Fruit fly (Drosophila melanogaster) whole organism, embryonic: ENCODE measurements around the gene pot.

Source experiments
- Adf1 ChIP-seq: fragments of 200-800 bp; sonication (Bioruptor generic); IDR thresholded peaks from 2 replicates; pipeline ENCODE4 v1.3.6; 2022; ENCODE audit warnings: missing biosample characterization, missing genetic modification characterization
- Atf3 ChIP-seq: fragments of 200-800 bp; sonication (Bioruptor generic); optimal IDR thresholded peaks from 3 replicates; lab custom pipeline; 2016; ENCODE audit warnings: missing biosample characterization, missing genetic modification characterization
- Blimp-1 ChIP-seq: fragments of 200-800 bp; sonication (Bioruptor generic); optimal IDR thresholded peaks from 3 replicates; lab custom pipeline; 2018; ENCODE audit warnings: missing biosample characterization, missing genetic modification characterization, mild to moderate bottlenecking, moderate library complexity, missing genetic modification reagents
- BtbVII ChIP-seq: fragments of 200-800 bp; sonication (Bioruptor generic); optimal IDR thresholded peaks from 3 replicates; lab custom pipeline; 2017; ENCODE audit warnings: missing biosample characterization, mild to moderate bottlenecking, missing genetic modification characterization
- CG10209 ChIP-seq: fragments of 200-800 bp; sonication (Bioruptor generic); optimal IDR thresholded peaks from 3 replicates; lab custom pipeline; 2017; ENCODE audit warnings: missing biosample characterization, mild to moderate bottlenecking, missing genetic modification characterization, missing genetic modification reagents
- CG13123 ChIP-seq: fragments of 200-800 bp; sonication (Bioruptor generic); optimal IDR thresholded peaks from 2 replicates; lab custom pipeline; 2016; ENCODE audit warnings: missing biosample characterization, missing genetic modification characterization
- CG13894 ChIP-seq: fragments of 200-800 bp; sonication (Bioruptor generic); optimal IDR thresholded peaks from 3 replicates; lab custom pipeline; 2018; ENCODE audit warnings: missing biosample characterization, mild to moderate bottlenecking, missing genetic modification characterization, moderate library complexity
- CG14014 ChIP-seq: fragments of 200-800 bp; sonication (Bioruptor generic); IDR thresholded peaks from 2 replicates; pipeline ENCODE4 v1.3.6; 2022; ENCODE audit warnings: missing biosample characterization, missing genetic modification characterization
- CG14441 ChIP-seq: fragments of 200-800 bp; sonication (Bioruptor generic); IDR thresholded peaks from 2 replicates; pipeline ENCODE4 v1.3.6; 2022; ENCODE audit warnings: missing biosample characterization, missing genetic modification characterization
- CG15601 ChIP-seq: fragments of 200-800 bp; sonication (Bioruptor generic); optimal IDR thresholded peaks from 3 replicates; lab custom pipeline; 2019; ENCODE audit warnings: missing biosample characterization, mild to moderate bottlenecking, missing genetic modification characterization, moderate library complexity
- CG17802 ChIP-seq: fragments of 200-800 bp; sonication (Bioruptor generic); optimal IDR thresholded peaks from 2 replicates; lab custom pipeline; 2018; ENCODE audit warnings: missing biosample characterization, mild to moderate bottlenecking, missing genetic modification characterization, moderate library complexity
- CG18599 ChIP-seq: fragments of 200-800 bp; sonication (Bioruptor generic); optimal IDR thresholded peaks from 3 replicates; lab custom pipeline; 2017; ENCODE audit warnings: missing biosample characterization, missing genetic modification characterization, mild to moderate bottlenecking, moderate library complexity, missing genetic modification reagents
- CG2129 ChIP-seq: fragments of 200-800 bp; sonication (Bioruptor generic); IDR thresholded peaks from 2 replicates; pipeline ENCODE4 v1.3.6; 2022; ENCODE audit warnings: missing biosample characterization, missing genetic modification characterization; ENCODE audit not compliant: partially characterized antibody
- CG2678 ChIP-seq: fragments of 200-800 bp; sonication (Bioruptor generic); optimal IDR thresholded peaks from 3 replicates; lab custom pipeline; 2019; ENCODE audit warnings: missing biosample characterization, mild to moderate bottlenecking, missing genetic modification characterization, moderate library complexity
- CG6272 ChIP-seq: fragments of 200-800 bp; sonication (Bioruptor generic); IDR thresholded peaks from 2 replicates; pipeline ENCODE4 v1.3.6; 2022; ENCODE audit warnings: missing biosample characterization, missing genetic modification characterization
- CG6683 ChIP-seq: fragments of 200-800 bp; sonication (Bioruptor generic); optimal IDR thresholded peaks from 2 replicates; lab custom pipeline; 2017; ENCODE audit warnings: missing biosample characterization, mild to moderate bottlenecking, missing genetic modification characterization, missing genetic modification reagents
- CG8281 ChIP-seq: fragments of 200-800 bp; sonication (Bioruptor generic); optimal IDR thresholded peaks from 2 replicates; lab custom pipeline; 2018; ENCODE audit warnings: missing biosample characterization, mild to moderate bottlenecking, missing genetic modification characterization, moderate library complexity
- CG8359 ChIP-seq: fragments of 200-800 bp; sonication (Bioruptor generic); optimal IDR thresholded peaks from 2 replicates; lab custom pipeline; 2017; ENCODE audit warnings: missing biosample characterization, mild to moderate bottlenecking, missing genetic modification characterization, borderline replicate concordance
- D19A ChIP-seq: fragments of 200-800 bp; optimal IDR thresholded peaks from 3 replicates; lab custom pipeline; 2019; ENCODE audit warnings: missing biosample characterization, mild to moderate bottlenecking, missing genetic modification characterization, moderate library complexity
- Dip2 ChIP-seq: fragments of 200-800 bp; sonication (Bioruptor generic); IDR thresholded peaks from 2 replicates; pipeline ENCODE4 v1.3.6; 2022; ENCODE audit warnings: missing biosample characterization, missing genetic modification characterization
- Ets65A ChIP-seq: fragments of 200-800 bp; sonication (Bioruptor generic); peaks from one replicate; lab custom pipeline; 2016; ENCODE audit warnings: missing biosample characterization, missing genetic modification characterization
- H15 ChIP-seq: fragments of 200-800 bp; sonication (Bioruptor generic); IDR thresholded peaks from 3 replicates; pipeline ENCODE4 v1.3.6; 2022; ENCODE audit warnings: missing biosample characterization, missing genetic modification characterization
- HmgD ChIP-seq: fragments of 200-800 bp; sonication (Bioruptor generic); optimal IDR thresholded peaks from 3 replicates; lab custom pipeline; 2016; ENCODE audit warnings: missing biosample characterization, missing genetic modification characterization
- Mes4 ChIP-seq: fragments of 200-800 bp; sonication (Bioruptor generic); optimal IDR thresholded peaks from 2 replicates; lab custom pipeline; 2016; ENCODE audit warnings: missing biosample characterization, missing genetic modification characterization
- Stat92E ChIP-seq, 3 experiments: fragments of >200 bp in 2 of 3; fragments of 200-800 bp in 1 of 3; sonication (Bioruptor generic) in 1 of 3; optimal IDR thresholded peaks; 2 replicates each; lab custom pipeline; 2017 to 2019; ENCODE audit warnings: missing biosample characterization in 3 of 3, missing genetic modification characterization in 3 of 3, mild to moderate bottlenecking in 1 of 3, moderate library complexity in 1 of 3
- Tbp ChIP-seq: fragments of >200 bp; optimal IDR thresholded peaks from 2 replicates; lab custom pipeline; 2018; ENCODE audit warnings: missing biosample characterization, missing genetic modification characterization
- Trl ChIP-seq, 3 experiments: fragments of >200 bp in 2 of 3; fragments of 200-800 bp in 1 of 3; sonication (Bioruptor generic) in 1 of 3; optimal IDR thresholded peaks; 2 replicates in 1 of 3; 3 replicates in 2 of 3; lab custom pipeline; 2016 to 2017; ENCODE audit warnings: missing biosample characterization in 1 of 3, missing genetic modification characterization in 1 of 3
- Vsx1 ChIP-seq: fragments of 200-800 bp; sonication (Bioruptor generic); optimal IDR thresholded peaks from 2 replicates; lab custom pipeline; 2017; ENCODE audit warnings: missing biosample characterization, mild to moderate bottlenecking, missing genetic modification characterization, missing genetic modification reagents
- YL-1 ChIP-seq: fragments of 200-800 bp; sonication (Bioruptor generic); optimal IDR thresholded peaks from 3 replicates; lab custom pipeline; 2017; ENCODE audit warnings: missing biosample characterization, mild to moderate bottlenecking, missing genetic modification characterization
- ab ChIP-seq: fragments of 200-800 bp; sonication (Bioruptor generic); optimal IDR thresholded peaks from 2 replicates; lab custom pipeline; 2016; ENCODE audit warnings: missing biosample characterization, missing genetic modification characterization
- bigmax ChIP-seq: fragments of 200-800 bp; sonication (Bioruptor generic); optimal IDR thresholded peaks from 2 replicates; lab custom pipeline; 2018; ENCODE audit warnings: missing biosample characterization, mild to moderate bottlenecking, missing genetic modification characterization
- cwo ChIP-seq: fragments of 200-800 bp; sonication (Bioruptor generic); optimal IDR thresholded peaks from 3 replicates; lab custom pipeline; 2017; ENCODE audit warnings: missing biosample characterization, missing genetic modification characterization, mild to moderate bottlenecking, moderate library complexity, missing genetic modification reagents
- en ChIP-seq: fragments of 200-800 bp; sonication (Bioruptor generic); optimal IDR thresholded peaks from 2 replicates; lab custom pipeline; 2016; ENCODE audit warnings: missing biosample characterization, missing genetic modification characterization
- fru ChIP-seq: fragments of >200 bp; optimal IDR thresholded peaks from 2 replicates; lab custom pipeline; 2017
- ftz-f1 ChIP-seq: fragments of 200-800 bp; sonication (Bioruptor generic); optimal IDR thresholded peaks from 2 replicates; lab custom pipeline; 2016; ENCODE audit warnings: missing biosample characterization, missing genetic modification characterization
- lab ChIP-seq: fragments of 200-800 bp; sonication (Bioruptor generic); optimal IDR thresholded peaks from 3 replicates; lab custom pipeline; 2017; ENCODE audit warnings: missing biosample characterization, missing genetic modification characterization, mild to moderate bottlenecking, moderate library complexity, missing genetic modification reagents
- phol ChIP-seq: fragments of 200-800 bp; sonication (Bioruptor generic); optimal IDR thresholded peaks from 3 replicates; lab custom pipeline; 2018; ENCODE audit warnings: missing biosample characterization, mild to moderate bottlenecking, missing genetic modification characterization, moderate library complexity
- sens ChIP-seq: fragments of 200-800 bp; sonication (Bioruptor generic); peaks from one replicate; lab custom pipeline; 2016; ENCODE audit warnings: missing biosample characterization, missing genetic modification characterization
- shn ChIP-seq: fragments of 200-800 bp; sonication (Bioruptor generic); optimal IDR thresholded peaks from 3 replicates; lab custom pipeline; 2016; ENCODE audit warnings: missing biosample characterization, missing genetic modification characterization
- sima ChIP-seq: fragments of 200-800 bp; sonication (Bioruptor generic); optimal IDR thresholded peaks from 2 replicates; lab custom pipeline; 2016; ENCODE audit warnings: missing biosample characterization, missing genetic modification characterization
- tgo ChIP-seq: fragments of 200-800 bp; sonication (Bioruptor generic); IDR thresholded peaks from 3 replicates; pipeline ENCODE4 v1.3.6; 2022; ENCODE audit warnings: missing biosample characterization, missing genetic modification characterization
- vvl ChIP-seq: fragments of 200-800 bp; sonication (Bioruptor generic); IDR thresholded peaks from 2 replicates; pipeline ENCODE4 v1.3.6; 2022; ENCODE audit warnings: missing biosample characterization, missing genetic modification characterization
- zfh2 ChIP-seq: fragments of 200-800 bp; sonication (Bioruptor generic); optimal IDR thresholded peaks from 2 replicates; lab custom pipeline; 2016; ENCODE audit warnings: missing biosample characterization, missing genetic modification characterization

Gene pot

DNA sequence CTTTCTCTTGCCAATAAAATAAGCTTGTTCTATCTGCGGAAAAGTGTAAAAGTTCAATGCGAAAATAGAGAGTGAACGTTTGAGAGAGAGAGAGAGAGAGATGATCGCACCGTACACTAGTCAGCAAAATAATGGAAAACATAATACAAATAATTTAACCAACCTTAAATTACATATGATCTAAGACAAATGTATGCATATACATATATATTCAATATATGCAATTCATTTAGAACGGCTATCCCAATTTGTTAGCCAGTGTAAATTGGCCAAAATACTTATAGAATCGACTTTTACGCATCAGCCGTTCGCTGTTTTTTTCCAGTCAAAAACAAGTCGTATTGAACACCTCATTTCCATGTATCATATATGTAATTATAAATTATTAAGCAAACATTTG lies 8.2 kb upstream of the pot start (continued):
- TF ChIP-seq H15 (GFP tag; lab: Robert Waterston, UW) (peak; percentile 61; the same call in 1 of the 3 replicates), CG10209 (GFP tag; lab: Kevin White, UChicago) (peak; percentile 11), zfh2 (GFP tag; lab: Kevin White, UChicago) (peak; percentile 14), Adf1 (peak; percentile 33; the same call in 1 of the 2 replicates), CG14441 (GFP tag; lab: Robert Waterston, UW) (peak; percentile 69), ab (GFP tag; lab: Kevin White, UChicago) (no peak), CG2129 (GFP tag; lab: Robert Waterston, UW) (no peak), CG6683 (GFP tag; lab: Kevin White, UChicago) (no peak), CG2678 (tag; lab: Kevin White, UChicago) (peak; percentile 73)

DNA sequence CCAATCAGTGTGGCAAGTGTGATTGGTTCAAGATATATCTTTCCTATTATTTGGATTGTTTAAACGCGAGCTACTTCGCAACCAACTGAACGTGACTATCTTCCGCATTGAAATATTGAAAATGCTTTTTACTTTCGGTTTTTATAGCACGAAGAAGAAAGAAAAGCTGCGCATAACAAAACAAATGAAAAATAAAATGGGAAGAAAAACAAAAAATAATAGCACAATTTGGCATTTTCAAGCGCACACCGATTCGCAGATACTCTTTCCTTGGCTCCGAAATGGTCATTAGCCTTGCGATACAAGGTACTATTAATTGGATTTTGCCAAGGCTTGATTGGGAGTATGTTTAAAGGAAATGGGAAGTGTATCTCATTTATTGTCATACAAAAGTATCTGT lies 7.5 kb upstream of the pot start, which contains the start of gene Sclp:
Sclp (minus strand) TSS at position 101 of the 400 bp plus-strand sequence.
- TF ChIP-seq CG6272 (GFP tag; lab: Robert Waterston, UW) (no peak), D19A (tag; lab: Kevin White, UChicago) (peak; percentile 75)

DNA sequence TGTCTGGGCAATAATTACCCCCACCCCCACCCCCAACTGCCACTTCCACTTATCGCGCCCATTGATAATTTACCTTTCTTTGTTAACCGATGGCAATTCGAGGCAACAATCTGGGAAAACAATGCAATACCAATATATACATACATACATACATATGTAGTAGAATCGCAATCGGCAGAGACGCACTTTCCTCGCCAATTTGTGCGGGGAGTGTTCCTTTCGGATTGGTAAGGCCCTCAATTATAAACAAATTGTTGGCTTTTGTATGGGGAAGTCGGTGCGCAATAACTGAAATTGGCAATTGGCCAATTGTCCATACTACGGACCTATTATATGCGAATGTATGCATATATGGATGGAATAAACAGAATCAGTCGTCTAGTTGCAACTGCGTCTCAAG lies 6.6 kb upstream of the pot start:
- TF ChIP-seq Ets65A (GFP tag; lab: Kevin White, UChicago) (peak; percentile 51), CG13894 (tag; lab: Kevin White, UChicago) (no peak)

DNA sequence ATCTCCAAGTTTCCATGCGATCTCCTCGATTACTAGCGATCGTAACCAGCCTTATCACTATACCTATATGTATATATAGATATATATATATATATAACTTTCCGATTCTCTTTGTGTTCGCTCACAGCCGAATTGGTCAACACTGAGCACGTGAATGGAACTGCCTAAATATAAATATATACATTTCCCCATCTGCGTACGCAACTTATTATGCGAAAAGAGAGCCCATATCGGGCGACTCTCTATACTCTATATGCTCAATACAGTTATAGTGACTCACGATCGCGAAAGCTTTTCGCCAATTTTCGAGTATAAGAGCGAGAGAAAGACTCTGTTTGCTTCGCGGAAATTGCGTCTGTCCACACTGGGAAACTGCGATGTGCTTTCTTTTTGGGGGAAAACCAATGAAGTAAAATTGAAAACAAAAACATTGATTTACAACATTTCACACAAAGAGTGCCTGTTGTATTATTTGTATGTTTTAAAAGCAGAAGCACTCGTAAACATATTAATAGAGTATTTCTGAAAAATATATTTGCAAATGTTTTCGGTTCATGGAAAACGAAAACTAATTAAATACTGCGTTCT lies 5.7 kb upstream of the pot start:
- peak; percentile 68 for TF ChIP-seq sens (GFP tag; lab: Kevin White, UChicago)
- TF ChIP-seq YL-1: no peak
- TF ChIP-seq cwo (GFP tag; lab: Kevin White, UChicago): peak; percentile 88
- peak; percentile 7 for TF ChIP-seq CG18599 (GFP tag; lab: Kevin White, UChicago)
- TF ChIP-seq lab: peak; percentile 31
- TF ChIP-seq Trl (optimal IDR thresholded peaks at IDR 0.05; lab: Kevin White, UChicago): peak; percentile 18 to 60
- no peak for TF ChIP-seq Trl (GFP tag; optimal IDR thresholded peaks at IDR 0.05; lab: Kevin White, UChicago)
- peak; percentile 35 for TF ChIP-seq CG13894 (tag; lab: Kevin White, UChicago)
- no peak for TF ChIP-seq ftz-f1
- TF ChIP-seq vvl (GFP tag; lab: Robert Waterston, UW): peak; percentile 30; the same call in 1 of the 2 replicates
- TF ChIP-seq CG17802 (tag; lab: Kevin White, UChicago): peak; percentile 14

DNA sequence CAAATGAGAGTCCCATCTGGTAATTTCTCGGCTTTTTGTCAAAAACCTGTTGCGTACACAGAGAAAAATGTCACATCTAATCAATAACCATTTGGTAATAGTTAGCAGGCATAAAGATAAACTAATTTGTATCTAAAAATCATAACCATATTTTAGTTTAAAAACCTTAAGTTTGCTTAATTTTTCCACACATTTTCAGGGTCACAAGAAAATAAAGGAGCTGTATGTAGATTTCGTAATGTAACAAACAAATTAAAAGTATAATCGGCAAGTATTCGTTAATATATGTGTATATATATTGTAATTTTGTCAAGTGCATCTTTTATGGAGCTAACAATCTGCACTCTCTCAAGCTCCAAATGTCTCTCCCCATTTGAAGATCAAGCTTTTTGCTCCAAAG lies 3.9 kb upstream of the pot start:
- TF ChIP-seq CG14014 (GFP tag; lab: Robert Waterston, UW): peak; percentile 91
- no peak for TF ChIP-seq fru (lab: Kevin White, UChicago)
- peak; percentile 91 for TF ChIP-seq Blimp-1
- TF ChIP-seq Vsx1 (GFP tag; lab: Kevin White, UChicago): peak; percentile 90
- no peak for TF ChIP-seq bigmax (GFP tag; lab: Kevin White, UChicago)
- TF ChIP-seq Atf3: peak; percentile 43
- TF ChIP-seq CG8281 (tag; lab: Kevin White, UChicago): peak; percentile 78
- TF ChIP-seq BtbVII (GFP tag; lab: Kevin White, UChicago): peak; percentile 81
- peak; percentile 93 for TF ChIP-seq phol
- no peak for TF ChIP-seq sima
- TF ChIP-seq CG14441 (GFP tag; lab: Robert Waterston, UW): peak; percentile 86
- peak; percentile 30 for TF ChIP-seq en
- TF ChIP-seq CG13123 (GFP tag; lab: Kevin White, UChicago): peak; percentile 70
- TF ChIP-seq HmgD (GFP tag; lab: Kevin White, UChicago): peak; percentile 26
- TF ChIP-seq CG15601 (tag; lab: Kevin White, UChicago): peak; percentile 91
- TF ChIP-seq Stat92E (GFP tag; optimal IDR thresholded peaks at IDR 0.05; lab: Kevin White, UChicago): peak in 1 of 3 experiments; percentile 45
- TF ChIP-seq Dip2 (GFP tag; lab: Robert Waterston, UW): 0 out of 2 replicates have a peak, but pooled peaks have one; percentile 19
- peak; percentile 91 for TF ChIP-seq tgo (GFP tag; lab: Robert Waterston, UW)
- TF ChIP-seq Tbp (GFP tag; lab: Kevin White, UChicago): no peak
- TF ChIP-seq shn (GFP tag; lab: Kevin White, UChicago): peak; percentile 63
- TF ChIP-seq CG8359 (GFP tag; lab: Kevin White, UChicago): peak; percentile 74
- TF ChIP-seq Mes4: peak; percentile 57
